Fruit fly (Drosophila melanogaster): Measurements from ENCODE around the gene HemK2.

DNA sequence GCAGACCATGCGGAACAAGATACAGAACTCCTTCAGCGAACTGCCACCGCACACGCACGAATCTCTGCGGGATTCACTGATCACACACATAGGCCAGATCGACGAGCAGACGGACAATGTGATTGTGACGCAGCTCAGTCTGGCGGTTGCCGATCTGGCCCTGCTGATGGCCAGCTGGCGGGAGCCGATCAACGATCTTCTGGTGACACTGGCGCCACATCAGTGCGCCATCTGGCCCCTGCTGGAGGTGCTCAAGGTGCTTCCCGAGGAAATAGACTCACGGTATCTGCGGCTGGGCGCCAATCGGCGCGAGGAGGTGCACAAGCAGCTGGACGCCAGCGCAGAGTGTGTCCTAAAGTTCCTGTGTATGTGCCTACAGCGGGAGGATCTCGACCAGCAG, 811 bp upstream of the HemK2 start:
- TF ChIP-seq CG8478 (optimal IDR thresholded peaks at IDR 0.05) (no peak), CTCF (optimal IDR thresholded peaks at IDR 0.05) (no peak)
